Worm (Caenorhabditis elegans): ENCODE measurements around the gene T03F7.5.

T03F7.5 gene

ce11 chrV:11298632-11299031 lies at the start of gene T03F7.5:
Gene T03F7.5 (minus strand): TSS chrV:11298732.
- no peak for TF ChIP-seq F13C5.2 (tag; optimal IDR thresholded peaks at IDR 0.05)
- no peak for TF ChIP-seq sea-1 (GFP tag; conservative IDR thresholded peaks at IDR 0.05)
- no peak for TF ChIP-seq hmbx-1 (tag; optimal IDR thresholded peaks at IDR 0.05)
- no peak for TF ChIP-seq ceh-36 (tag; optimal IDR thresholded peaks at IDR 0.05)
- TF ChIP-seq flt-1 (GFP tag; IDR thresholded peaks at IDR 0.05), result no peak
- no peak for TF ChIP-seq ets-7 (tag; optimal IDR thresholded peaks at IDR 0.05)
- TF ChIP-seq B0310.2 (tag; optimal IDR thresholded peaks at IDR 0.05), result no peak
- no peak for TF ChIP-seq tbx-37 (GFP tag; conservative IDR thresholded peaks at IDR 0.05)
- TF ChIP-seq scrt-1 (GFP tag; IDR thresholded peaks at IDR 0.05), result no peak
- TF ChIP-seq tra-4 (tag; optimal IDR thresholded peaks at IDR 0.05), result no peak
- no peak for TF ChIP-seq ama-1 (optimal IDR thresholded peaks at IDR 0.05)

- no peak for TF ChIP-seq pes-1 (GFP tag; IDR thresholded peaks at IDR 0.05)
- TF ChIP-seq ceh-36 (tag; optimal IDR thresholded peaks at IDR 0.05), result no peak
- TF ChIP-seq hmbx-1 (tag; optimal IDR thresholded peaks at IDR 0.05), result no peak
- TF ChIP-seq sea-1 (GFP tag; conservative IDR thresholded peaks at IDR 0.05), result no peak
- TF ChIP-seq hmg-4 (GFP tag; optimal IDR thresholded peaks at IDR 0.05), result no peak
- no peak for TF ChIP-seq B0310.2 (tag; optimal IDR thresholded peaks at IDR 0.05)
- TF ChIP-seq tbx-11 (GFP tag; IDR thresholded peaks at IDR 0.05), result no peak
- no peak for TF ChIP-seq ama-1 (optimal IDR thresholded peaks at IDR 0.05)
- no peak for TF ChIP-seq F13C5.2 (tag; optimal IDR thresholded peaks at IDR 0.05)
- TF ChIP-seq hnd-1 (tag; optimal IDR thresholded peaks at IDR 0.05), result no peak
- no peak for TF ChIP-seq ceh-13 (GFP tag; optimal IDR thresholded peaks at IDR 0.05)
- no peak for TF ChIP-seq tra-4 (tag; optimal IDR thresholded peaks at IDR 0.05)
- no peak for TF ChIP-seq tbx-37 (GFP tag; conservative IDR thresholded peaks at IDR 0.05)
- TF ChIP-seq aly-1 (tag; optimal IDR thresholded peaks at IDR 0.05), result no peak
- TF ChIP-seq scrt-1 (GFP tag; IDR thresholded peaks at IDR 0.05), result no peak
- no peak for TF ChIP-seq ets-7 (tag; optimal IDR thresholded peaks at IDR 0.05)
- TF ChIP-seq flt-1 (GFP tag; IDR thresholded peaks at IDR 0.05), result no peak
These were observed 48.4 kb upstream of the T03F7.5 start, which contains the start of gene grl-7 for ce11 chrV:11346912-11347311. Gene grl-7 (minus strand): TSS chrV:11347012.

DNA sequence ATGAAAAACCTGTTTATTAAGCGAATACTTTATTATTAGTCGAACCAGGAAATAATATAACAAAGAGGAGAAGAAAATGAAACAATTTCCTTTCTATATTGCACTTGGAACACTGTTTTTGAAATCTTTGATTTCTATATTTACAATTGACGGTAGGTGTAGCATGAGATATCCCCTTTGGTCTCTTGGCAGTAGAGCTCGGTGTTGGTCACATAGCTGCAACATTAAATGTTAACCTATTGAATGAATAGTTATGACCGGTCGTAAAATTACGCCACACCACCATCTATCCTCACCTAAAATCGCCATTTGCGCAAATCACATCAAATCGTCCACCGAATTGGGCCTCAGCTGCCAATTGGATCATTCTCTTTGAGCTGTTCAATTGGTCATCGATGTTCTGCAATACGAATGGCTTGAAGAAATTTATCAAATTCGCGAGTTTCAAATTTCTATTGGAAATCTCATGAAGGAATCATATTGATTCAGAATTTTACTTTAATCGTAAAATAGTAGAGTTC lies 46.3 kb upstream of the T03F7.5 start:
- TF ChIP-seq ama-1 (optimal IDR thresholded peaks at IDR 0.05), result peak; percentile 60
- peak; percentile 11 for TF ChIP-seq B0310.2 (tag; optimal IDR thresholded peaks at IDR 0.05)
- TF ChIP-seq tbx-11 (GFP tag; IDR thresholded peaks at IDR 0.05), result no peak
- no peak for TF ChIP-seq sea-1 (GFP tag; conservative IDR thresholded peaks at IDR 0.05)
- TF ChIP-seq hmbx-1 (tag; optimal IDR thresholded peaks at IDR 0.05), result no peak
- TF ChIP-seq flt-1 (GFP tag; IDR thresholded peaks at IDR 0.05), result 0 out of 2 replicates have a peak, but pooled peaks have one; percentile 22
- TF ChIP-seq hmg-4 (GFP tag; optimal IDR thresholded peaks at IDR 0.05), result no peak
- peak; percentile 14 for TF ChIP-seq tra-4 (tag; optimal IDR thresholded peaks at IDR 0.05)
- TF ChIP-seq aly-1 (tag; optimal IDR thresholded peaks at IDR 0.05), result no peak
- no peak for TF ChIP-seq scrt-1 (GFP tag; IDR thresholded peaks at IDR 0.05)

DNA sequence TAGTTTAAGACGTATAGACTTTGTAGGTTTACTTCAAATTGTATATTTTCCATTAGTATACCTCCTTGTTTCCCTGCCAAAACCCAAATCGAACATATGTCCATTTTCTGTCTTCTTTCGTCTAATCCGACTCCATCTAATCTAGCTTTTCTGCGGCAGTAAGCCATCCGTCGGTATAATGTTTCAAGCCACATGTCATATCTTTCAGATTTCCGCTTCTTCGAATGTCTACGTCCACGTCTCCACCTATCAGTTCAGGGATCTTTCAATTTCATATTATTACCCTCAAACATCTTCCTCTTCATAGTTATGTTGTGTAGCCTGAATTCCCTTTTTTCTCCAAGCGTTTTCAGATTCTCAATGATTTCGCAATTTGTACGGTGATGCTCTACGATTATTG lies 45.6 kb upstream of the T03F7.5 start:
- TF ChIP-seq pes-1 (GFP tag; IDR thresholded peaks at IDR 0.05), result no peak
- TF ChIP-seq ama-1 (optimal IDR thresholded peaks at IDR 0.05), result peak; percentile 8

DNA sequence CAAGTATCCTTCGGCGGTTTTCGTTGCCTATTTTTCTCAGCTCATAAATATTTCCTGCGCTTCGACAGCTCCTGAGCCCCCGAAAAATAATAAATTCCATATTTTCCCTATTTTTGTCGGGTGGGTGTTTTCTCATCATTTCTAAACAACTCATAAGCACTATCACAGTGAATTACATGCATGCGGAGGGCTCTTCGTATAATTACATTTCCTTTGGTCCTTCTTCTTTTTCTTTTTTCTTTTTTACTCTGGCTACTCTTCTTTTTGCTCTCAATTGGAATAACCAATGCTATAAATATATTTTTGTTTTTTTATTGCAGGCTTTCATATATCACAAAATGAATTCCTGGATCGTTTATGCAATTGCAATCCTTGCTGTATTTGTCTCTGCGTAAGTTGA lies 43.4 kb upstream of the T03F7.5 start, which contains the start of gene T02E9.5:
TSS of gene T02E9.5 (plus strand) at position 321 of the 400 bp plus-strand sequence.
- TF ChIP-seq hmbx-1 (tag; optimal IDR thresholded peaks at IDR 0.05) (no peak), aly-1 (tag; optimal IDR thresholded peaks at IDR 0.05) (no peak), ceh-13 (GFP tag; optimal IDR thresholded peaks at IDR 0.05) (no peak), ama-1 (optimal IDR thresholded peaks at IDR 0.05) (no peak), tra-4 (tag; optimal IDR thresholded peaks at IDR 0.05) (no peak), tbx-11 (GFP tag; IDR thresholded peaks at IDR 0.05) (no peak), pes-1 (GFP tag; IDR thresholded peaks at IDR 0.05) (no peak), sea-1 (GFP tag; conservative IDR thresholded peaks at IDR 0.05) (no peak), hmg-4 (GFP tag; optimal IDR thresholded peaks at IDR 0.05) (no peak), hnd-1 (tag; optimal IDR thresholded peaks at IDR 0.05) (no peak), scrt-1 (GFP tag; IDR thresholded peaks at IDR 0.05) (no peak), ets-7 (tag; optimal IDR thresholded peaks at IDR 0.05) (no peak), ceh-36 (tag; optimal IDR thresholded peaks at IDR 0.05) (no peak), F13C5.2 (tag; optimal IDR thresholded peaks at IDR 0.05) (no peak), tbx-37 (GFP tag; conservative IDR thresholded peaks at IDR 0.05) (no peak), B0310.2 (tag; optimal IDR thresholded peaks at IDR 0.05) (no peak), flt-1 (GFP tag; IDR thresholded peaks at IDR 0.05) (no peak)

ce11 chrV:11341130-11341675 lies 42.7 kb upstream of the T03F7.5 start:
- TF ChIP-seq aly-1 (tag; optimal IDR thresholded peaks at IDR 0.05) (no peak), ets-7 (tag; optimal IDR thresholded peaks at IDR 0.05) (no peak), pes-1 (GFP tag; IDR thresholded peaks at IDR 0.05) (no peak), scrt-1 (GFP tag; IDR thresholded peaks at IDR 0.05) (0 out of 2 replicates have a peak, but pooled peaks have one; percentile 32), hmg-4 (GFP tag; optimal IDR thresholded peaks at IDR 0.05) (peak; percentile 20), B0310.2 (tag; optimal IDR thresholded peaks at IDR 0.05) (no peak), F13C5.2 (tag; optimal IDR thresholded peaks at IDR 0.05) (no peak)

DNA sequence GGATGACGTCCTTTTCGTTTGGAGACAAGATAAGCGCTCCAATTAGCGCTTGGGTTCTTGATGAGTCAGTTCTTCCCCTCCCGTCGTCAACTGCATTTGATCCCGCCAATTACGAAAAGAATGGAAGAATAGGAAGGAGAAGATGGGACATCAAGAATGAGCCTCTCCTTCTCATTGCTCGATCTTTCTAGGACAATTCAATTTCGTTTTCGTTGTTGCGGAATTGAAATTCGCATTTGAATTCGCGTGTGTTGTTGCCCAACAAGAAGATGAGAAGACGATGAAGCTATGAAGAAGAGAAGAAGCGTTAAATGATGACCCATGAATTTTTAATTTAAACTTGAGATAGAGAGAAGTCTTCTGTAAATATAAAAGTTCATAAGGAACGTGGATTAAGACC lies 38.3 kb upstream of the T03F7.5 start:
- TF ChIP-seq ceh-36 (tag; optimal IDR thresholded peaks at IDR 0.05) (no peak), ceh-13 (GFP tag; optimal IDR thresholded peaks at IDR 0.05) (no peak), hnd-1 (tag; optimal IDR thresholded peaks at IDR 0.05) (no peak), pes-1 (GFP tag; IDR thresholded peaks at IDR 0.05) (no peak), scrt-1 (GFP tag; IDR thresholded peaks at IDR 0.05) (no peak), ama-1 (optimal IDR thresholded peaks at IDR 0.05) (no peak), tra-4 (tag; optimal IDR thresholded peaks at IDR 0.05) (no peak), B0310.2 (tag; optimal IDR thresholded peaks at IDR 0.05) (no peak), hmg-4 (GFP tag; optimal IDR thresholded peaks at IDR 0.05) (no peak), hmbx-1 (tag; optimal IDR thresholded peaks at IDR 0.05) (no peak), tbx-11 (GFP tag; IDR thresholded peaks at IDR 0.05) (no peak), sea-1 (GFP tag; conservative IDR thresholded peaks at IDR 0.05) (no peak), F13C5.2 (tag; optimal IDR thresholded peaks at IDR 0.05) (no peak), flt-1 (GFP tag; IDR thresholded peaks at IDR 0.05) (no peak)
